Fruit fly (Drosophila melanogaster): ENCODE measurements around the gene fax.

fax gene

dm6 chr3L:16411566-16411965 is at the start of gene fax (continued):
- TF ChIP-seq tx (GFP tag; optimal IDR thresholded peaks at IDR 0.05): no peak
- no peak for TF ChIP-seq CG12155 (GFP tag; optimal IDR thresholded peaks at IDR 0.05)
- TF ChIP-seq eve (GFP tag; optimal IDR thresholded peaks at IDR 0.05): no peak
- TF ChIP-seq CG11723 (GFP tag; optimal IDR thresholded peaks at IDR 0.05): peak; percentile 34
- no peak for TF ChIP-seq da (GFP tag; optimal IDR thresholded peaks at IDR 0.05)
- TF ChIP-seq CG17186 (GFP tag; optimal IDR thresholded peaks at IDR 0.05): peak; percentile 60
- peak; percentile 61 for TF ChIP-seq CG34224 (GFP tag; IDR thresholded peaks at IDR 0.05; ENCODE audit: partially characterized antibody)
- no peak for TF ChIP-seq danr (GFP tag; IDR thresholded peaks at IDR 0.05)
- no peak for TF ChIP-seq pnt (GFP tag; optimal IDR thresholded peaks at IDR 0.05)
- no peak for TF ChIP-seq sisA (GFP tag; IDR thresholded peaks at IDR 0.05)
- TF ChIP-seq MTF-1 (GFP tag; optimal IDR thresholded peaks at IDR 0.05; ENCODE audit: borderline replicate concordance): peak; percentile 51
- TF ChIP-seq amos (GFP tag; IDR thresholded peaks at IDR 0.05; ENCODE audit: partially characterized antibody): peak; percentile 57
- TF ChIP-seq CG10147 (GFP tag; optimal IDR thresholded peaks at IDR 0.05): no peak
- no peak for TF ChIP-seq Sin3A (optimal IDR thresholded peaks at IDR 0.05)
- peak; percentile 33 for TF ChIP-seq nmo (GFP tag; optimal IDR thresholded peaks at IDR 0.05)
- TF ChIP-seq Gug (GFP tag; IDR thresholded peaks at IDR 0.05): no peak
- TF ChIP-seq lbe (GFP tag; optimal IDR thresholded peaks at IDR 0.05): peak; percentile 40
- TF ChIP-seq CG8089 (GFP tag; optimal IDR thresholded peaks at IDR 0.05): no peak
- no peak for TF ChIP-seq CG14441 (GFP tag; IDR thresholded peaks at IDR 0.05)
- no peak for TF ChIP-seq vfl (GFP tag; optimal IDR thresholded peaks at IDR 0.05)
- no peak for TF ChIP-seq Chrac-16 (GFP tag; optimal IDR thresholded peaks at IDR 0.05)
- TF ChIP-seq knrl (GFP tag; IDR thresholded peaks at IDR 0.05; ENCODE audit: partially characterized antibody): no peak
- no peak for TF ChIP-seq CG7963 (GFP tag; IDR thresholded peaks at IDR 0.05; ENCODE audit: partially characterized antibody)
- TF ChIP-seq Oaz (GFP tag; IDR thresholded peaks at IDR 0.05): no peak
- no peak for TF ChIP-seq mld (GFP tag; IDR thresholded peaks at IDR 0.05; ENCODE audit: partially characterized antibody)
- TF ChIP-seq Rfx (GFP tag; IDR thresholded peaks at IDR 0.05): peak; percentile 22; the same call in 1 of the 2 replicates
- TF ChIP-seq CG9932 (GFP tag; IDR thresholded peaks at IDR 0.05): no peak
- peak; percentile 30 for TF ChIP-seq CoRest (tag; optimal IDR thresholded peaks at IDR 0.05)
- TF ChIP-seq CG12744 (GFP tag; optimal IDR thresholded peaks at IDR 0.05): no peak
- no peak for TF ChIP-seq dmrt11E (tag; optimal IDR thresholded peaks at IDR 0.05)
- TF ChIP-seq CG12769 (tag; optimal IDR thresholded peaks at IDR 0.05): no peak
- no peak for TF ChIP-seq tgo (GFP tag; IDR thresholded peaks at IDR 0.05)
- TF ChIP-seq CG2120 (GFP tag; optimal IDR thresholded peaks at IDR 0.05): peak; percentile 0
- peak; percentile 86 for TF ChIP-seq CG6175 (GFP tag; IDR thresholded peaks at IDR 0.05)
- TF ChIP-seq gsb-n (tag; optimal IDR thresholded peaks at IDR 0.05): peak; percentile 75
- TF ChIP-seq CG4360 (GFP tag; IDR thresholded peaks at IDR 0.05): peak; percentile 16; the same call in 1 of the 2 replicates
- no peak for TF ChIP-seq CG3407 (GFP tag; optimal IDR thresholded peaks at IDR 0.05)
- no peak for TF ChIP-seq Neu2 (GFP tag; optimal IDR thresholded peaks at IDR 0.05; ENCODE audit: borderline replicate concordance)
- TF ChIP-seq CG13287 (GFP tag; IDR thresholded peaks at IDR 0.05; ENCODE audit: partially characterized antibody): peak; percentile 30; the same call in 1 of the 2 replicates
- TF ChIP-seq CG8281 (tag; optimal IDR thresholded peaks at IDR 0.05): no peak
- no peak for TF ChIP-seq gt (GFP tag; IDR thresholded peaks at IDR 0.05)
- no peak for TF ChIP-seq Dip3 (GFP tag; optimal IDR thresholded peaks at IDR 0.05)
- no peak for TF ChIP-seq CG3163 (GFP tag; optimal IDR thresholded peaks at IDR 0.05)
- peak; percentile 12 for TF ChIP-seq pfk (GFP tag; optimal IDR thresholded peaks at IDR 0.05)
- TF ChIP-seq phol (tag; optimal IDR thresholded peaks at IDR 0.05): peak; percentile 24
- no peak for TF ChIP-seq ro (GFP tag; IDR thresholded peaks at IDR 0.05)
- no peak for TF ChIP-seq ab (GFP tag; optimal IDR thresholded peaks at IDR 0.05)
- no peak for TF ChIP-seq ase (GFP tag; IDR thresholded peaks at IDR 0.05)
- 0 out of 2 replicates have a peak, but pooled peaks have one; percentile 30 for TF ChIP-seq sim (GFP tag; IDR thresholded peaks at IDR 0.05)
- no peak for TF ChIP-seq dm (GFP tag; optimal IDR thresholded peaks at IDR 0.05)
- TF ChIP-seq crp (GFP tag; optimal IDR thresholded peaks at IDR 0.05): no peak
- TF ChIP-seq stc (GFP tag; IDR thresholded peaks at IDR 0.05): peak; percentile 54; the same call in 1 of the 2 replicates

Data from whole organism, embryonic.